Worm (Caenorhabditis elegans) whole organism, young adult: ENCODE measurements around the gene nsun-1.

Experiments used
- B0019.2 ChIP-seq: fragments of 200-800 bp; sonication (Bioruptor generic); conservative IDR thresholded peaks from 2 replicates; pipeline ENCODE4 v1.3.6; 2022; ENCODE audit warnings: missing genetic modification reagents, missing genetic modification characterization, missing compliant biosample characterization
- F33H1.4 ChIP-seq: fragments of 200-800 bp; sonication (Bioruptor generic); IDR thresholded peaks from 2 replicates; pipeline ENCODE4 v1.3.6; 2022; ENCODE audit warnings: missing genetic modification reagents, missing genetic modification characterization, missing compliant biosample characterization
- F39B2.1 ChIP-seq: fragments of 200-800 bp; sonication (Bioruptor generic); IDR thresholded peaks from 2 replicates; pipeline ENCODE4 v1.3.6; 2022; ENCODE audit warnings: missing genetic modification reagents, missing genetic modification characterization, missing compliant biosample characterization
- cebp-2 ChIP-seq: fragments of 200-800 bp; sonication (Bioruptor generic); IDR thresholded peaks from 2 replicates; pipeline ENCODE4 v1.3.6; 2022; ENCODE audit warnings: missing genetic modification characterization, missing compliant biosample characterization
- ceh-40 ChIP-seq: fragments of 200-800 bp; sonication (Bioruptor generic); IDR thresholded peaks from 2 replicates; pipeline ENCODE4 v1.3.6; 2022; ENCODE audit warnings: missing genetic modification characterization, missing compliant biosample characterization
- dpff-1 ChIP-seq: sonication (generic microtip); optimal IDR thresholded peaks from 2 replicates; lab custom pipeline; 2017; ENCODE audit warnings: mild to moderate bottlenecking, missing genetic modification characterization, missing compliant biosample characterization
- lag-1 ChIP-seq: fragments of 200-800 bp; sonication (Bioruptor generic); IDR thresholded peaks from 2 replicates; pipeline ENCODE4 v1.3.6; 2022; ENCODE audit warnings: missing genetic modification reagents, missing genetic modification characterization, missing compliant biosample characterization
- nhr-120 ChIP-seq: fragments of 200-800 bp; sonication (Bioruptor generic); IDR thresholded peaks from 2 replicates; pipeline ENCODE4 v1.3.6; 2022; ENCODE audit warnings: missing genetic modification characterization, missing compliant biosample characterization
- unc-62 ChIP-seq: fragments of 150-350 bp; optimal IDR thresholded peaks from 2 replicates; lab custom pipeline; 2014; ENCODE audit warnings: missing biosample characterization, missing genetic modification reagents, missing genetic modification characterization
- zim-3 ChIP-seq: sonication (generic microtip); optimal IDR thresholded peaks from 2 replicates; lab custom pipeline; 2017; ENCODE audit warnings: mild to moderate bottlenecking, missing genetic modification characterization, moderate library complexity, missing compliant biosample characterization
- ztf-22 ChIP-seq: fragments of 200-800 bp; sonication (Bioruptor generic); optimal IDR thresholded peaks from 2 replicates; lab custom pipeline; 2018; ENCODE audit warnings: mild to moderate bottlenecking, missing genetic modification characterization, moderate library complexity, missing compliant biosample characterization
- ztf-26 ChIP-seq: sonication (generic microtip); optimal IDR thresholded peaks from 2 replicates; lab custom pipeline; 2017; ENCODE audit warnings: missing genetic modification characterization, missing compliant biosample characterization

ce11 chrII:484328-484916, 8.7 kb upstream of the nsun-1 start, which contains the start of the genes gldi-1 and prp-21:
- no peak for TF ChIP-seq nhr-120 (GFP tag; lab: Robert Waterston, UW)
- no peak for TF ChIP-seq dpff-1
- TF ChIP-seq lag-1 (GFP tag; lab: Robert Waterston, UW) = no peak
- TF ChIP-seq ztf-22 = no peak
- TF ChIP-seq ztf-26 = no peak
- TF ChIP-seq B0019.2 (GFP tag; lab: Robert Waterston, UW) = no peak
- TF ChIP-seq ceh-40 = no peak
- no peak for TF ChIP-seq F39B2.1 (GFP tag; lab: Robert Waterston, UW)
- no peak for TF ChIP-seq unc-62 (GFP tag; lab: Kevin White, UChicago)
- no peak for TF ChIP-seq cebp-2
- TF ChIP-seq zim-3 (tag; lab: Kevin White, UChicago) = no peak
- TF ChIP-seq F33H1.4 (GFP tag; lab: Robert Waterston, UW) = no peak
